Worm (Caenorhabditis elegans): ENCODE results near the gene gpd-2.

Gene gpd-2

ce11 chrX:3126979-3127378, 12.5 kb upstream of the gpd-2 start, which contains the start of gene spc-1:
spc-1 (minus strand) TSS chrX:3127079.
- no peak for TF ChIP-seq hnd-1 (tag; optimal IDR thresholded peaks at IDR 0.05)

DNA sequence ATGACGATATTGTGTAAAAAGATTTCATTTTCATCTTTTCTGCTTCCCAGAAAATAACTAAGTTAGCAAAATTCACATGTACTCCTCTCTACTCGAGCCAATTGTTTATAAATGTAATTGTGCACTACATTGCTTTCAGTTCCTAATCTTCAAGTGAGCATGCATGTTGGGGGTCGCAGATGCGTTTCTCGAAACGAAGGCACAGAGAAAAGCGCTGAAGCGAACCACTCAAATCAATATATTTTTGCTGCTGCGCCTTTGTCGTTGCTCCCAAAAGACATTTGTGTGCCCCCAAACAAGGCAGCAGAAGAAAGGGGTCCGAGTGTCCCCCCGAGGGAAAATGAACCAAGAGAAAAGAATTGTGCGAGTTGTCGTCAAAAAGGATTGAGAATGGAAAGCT, 11.7 kb upstream of the gpd-2 start:
- TF ChIP-seq tbx-11 (GFP tag; IDR thresholded peaks at IDR 0.05) (no peak), ceh-13 (GFP tag; optimal IDR thresholded peaks at IDR 0.05) (no peak), B0310.2 (tag; optimal IDR thresholded peaks at IDR 0.05) (no peak), ama-1 (optimal IDR thresholded peaks at IDR 0.05) (no peak), sea-1 (GFP tag; conservative IDR thresholded peaks at IDR 0.05) (no peak), flt-1 (GFP tag; IDR thresholded peaks at IDR 0.05) (no peak), ceh-36 (tag; optimal IDR thresholded peaks at IDR 0.05) (no peak), hmbx-1 (tag; optimal IDR thresholded peaks at IDR 0.05) (no peak), scrt-1 (GFP tag; IDR thresholded peaks at IDR 0.05) (no peak), F13C5.2 (tag; optimal IDR thresholded peaks at IDR 0.05) (no peak), pes-1 (GFP tag; IDR thresholded peaks at IDR 0.05) (no peak), hnd-1 (tag; optimal IDR thresholded peaks at IDR 0.05) (no peak), aly-1 (tag; optimal IDR thresholded peaks at IDR 0.05) (no peak), ets-7 (tag; optimal IDR thresholded peaks at IDR 0.05) (no peak), tbx-37 (GFP tag; conservative IDR thresholded peaks at IDR 0.05) (no peak), tra-4 (tag; optimal IDR thresholded peaks at IDR 0.05) (no peak)

ce11 chrX:3119606-3120005, 5.1 kb upstream of the gpd-2 start:
- TF ChIP-seq tra-4 (tag; optimal IDR thresholded peaks at IDR 0.05) (no peak), F13C5.2 (tag; optimal IDR thresholded peaks at IDR 0.05) (no peak), ama-1 (optimal IDR thresholded peaks at IDR 0.05) (no peak)

DNA sequence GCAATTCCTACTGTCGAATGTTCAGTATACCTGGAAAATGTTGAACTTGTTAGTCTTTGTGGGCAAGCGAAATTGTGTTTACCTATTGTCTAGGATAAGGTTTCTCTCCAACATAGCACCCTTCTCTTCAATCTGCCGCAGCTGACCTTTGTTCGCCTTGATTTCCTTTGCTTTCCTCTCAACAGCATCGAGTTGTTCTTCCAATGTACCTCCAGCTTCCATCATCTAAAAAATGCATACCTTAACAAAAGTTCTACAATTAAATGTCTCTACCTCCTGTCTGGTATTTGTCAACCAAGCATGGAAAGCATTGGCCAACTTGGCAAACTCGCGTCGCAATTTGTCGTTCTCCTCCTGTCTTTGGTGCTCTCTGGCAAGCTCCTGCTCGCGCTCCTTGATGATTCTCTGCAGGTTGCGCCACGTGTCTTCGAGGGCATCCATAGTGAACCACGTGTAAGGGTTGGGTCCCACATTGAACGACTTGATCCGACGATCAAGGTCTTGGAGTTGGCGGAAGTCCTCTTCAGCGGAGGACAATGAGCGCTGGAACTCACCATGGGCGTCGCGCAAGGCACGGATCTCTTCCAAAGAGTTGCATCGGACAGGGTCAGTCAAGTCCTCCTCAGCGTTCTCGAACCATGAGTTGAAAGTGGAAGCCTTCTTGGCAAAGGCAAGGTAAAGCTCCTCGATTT, 4.3 kb upstream of the gpd-2 start:
- TF ChIP-seq ama-1 (optimal IDR thresholded peaks at IDR 0.05) (peak; percentile 39), ets-7 (tag; optimal IDR thresholded peaks at IDR 0.05) (no peak), aly-1 (tag; optimal IDR thresholded peaks at IDR 0.05) (no peak)

- no peak for TF ChIP-seq tbx-11 (GFP tag; IDR thresholded peaks at IDR 0.05)
- no peak for TF ChIP-seq ceh-36 (tag; optimal IDR thresholded peaks at IDR 0.05)
- TF ChIP-seq ama-1 (optimal IDR thresholded peaks at IDR 0.05), result peak; percentile 40
Observed at ce11 chrX:3117204-3117603, 2.7 kb upstream of the gpd-2 start.

DNA sequence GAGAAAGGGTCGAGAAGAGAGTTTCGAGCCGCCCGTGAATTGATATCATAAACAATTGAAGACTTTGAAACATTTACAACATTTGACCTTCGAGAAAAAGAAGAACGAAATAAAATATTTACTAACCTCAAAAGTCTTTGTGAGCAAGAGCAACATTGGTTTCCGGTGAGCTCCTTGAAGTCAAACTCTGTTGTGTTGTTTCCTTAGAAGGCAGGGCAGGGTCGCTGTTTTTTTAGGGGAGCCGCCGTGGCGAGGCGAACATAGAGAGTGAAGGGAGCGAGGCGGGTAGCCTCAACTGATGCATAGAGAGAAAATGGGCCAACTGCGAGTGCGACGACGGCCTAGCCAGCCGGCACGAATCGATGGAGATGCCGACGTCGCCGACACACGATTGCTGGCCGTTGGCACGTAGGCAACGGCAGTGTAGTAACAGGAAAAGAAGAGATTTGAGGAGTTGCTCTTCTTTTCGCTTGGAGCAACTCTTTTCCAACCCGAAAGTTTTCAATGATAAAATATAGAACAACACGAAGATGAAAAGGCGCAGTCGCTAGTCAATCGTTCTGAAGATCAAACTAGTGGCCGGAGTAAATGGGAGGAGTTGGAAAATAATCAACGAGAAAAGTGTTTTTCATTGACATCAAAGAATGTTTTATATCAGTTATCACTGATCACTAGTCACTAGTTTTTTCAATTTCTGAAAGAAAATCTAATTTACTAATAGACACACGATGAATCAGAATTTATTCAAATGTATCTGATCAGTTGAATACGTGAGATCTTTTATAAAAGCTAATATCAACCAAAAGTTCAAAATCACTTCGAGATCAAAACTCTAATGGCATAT, 1.8 kb upstream of the gpd-2 start, which contains the start of gene mai-1:
mai-1 (minus strand) TSS at position 557 of the 844 bp plus-strand sequence.
- TF ChIP-seq tbx-37 (GFP tag; conservative IDR thresholded peaks at IDR 0.05) (no peak), pes-1 (GFP tag; IDR thresholded peaks at IDR 0.05) (peak; percentile 52; the same call in 1 of the 2 replicates), hmg-4 (GFP tag; optimal IDR thresholded peaks at IDR 0.05) (peak; percentile 21), F13C5.2 (tag; optimal IDR thresholded peaks at IDR 0.05) (peak; percentile 30)

DNA sequence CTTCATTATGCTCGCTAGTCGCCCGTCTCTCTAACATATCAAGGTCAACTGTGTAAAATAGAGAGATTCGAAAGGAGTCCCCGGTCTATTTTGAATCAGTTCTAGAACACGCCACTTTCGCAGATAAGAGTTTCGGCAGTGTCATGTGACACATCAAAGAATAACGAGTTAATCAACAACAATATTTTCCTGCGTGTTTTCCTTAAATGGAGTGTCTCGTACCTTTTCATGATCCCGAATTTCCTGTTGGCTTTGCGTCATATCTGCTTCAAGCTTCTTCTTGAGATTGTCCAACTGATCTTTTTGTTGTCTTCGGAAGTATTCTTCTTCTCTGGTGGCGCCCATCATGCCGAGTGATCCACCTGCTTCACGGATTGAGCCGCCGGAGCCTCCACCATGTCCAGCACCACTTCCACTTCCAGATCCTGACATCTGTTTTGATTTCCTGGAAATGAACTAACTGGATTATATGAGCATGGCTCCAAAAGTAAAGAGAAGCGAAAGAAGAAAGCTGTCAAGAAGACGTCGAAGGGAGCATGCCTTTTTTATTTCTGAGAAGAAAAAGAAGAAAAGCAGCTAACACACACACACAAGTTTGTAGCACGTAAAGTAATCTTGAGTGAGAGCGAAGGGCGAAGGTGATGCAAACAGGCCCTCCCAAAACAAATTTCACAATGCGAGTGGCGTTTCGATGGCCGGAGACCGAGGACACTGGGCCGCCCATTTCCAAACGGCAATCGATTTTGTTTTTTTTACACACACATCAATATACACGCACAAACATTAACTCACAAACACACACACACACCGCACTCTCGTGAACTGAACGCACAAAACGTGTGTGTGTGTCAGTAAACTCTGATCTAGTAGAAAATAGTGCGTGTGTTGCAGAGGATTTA, 894 bp upstream of the gpd-2 start:
- TF ChIP-seq hmg-4 (GFP tag; optimal IDR thresholded peaks at IDR 0.05), result no peak
- TF ChIP-seq hmbx-1 (tag; optimal IDR thresholded peaks at IDR 0.05), result no peak
- TF ChIP-seq sea-1 (GFP tag; conservative IDR thresholded peaks at IDR 0.05), result no peak
- no peak for TF ChIP-seq tbx-11 (GFP tag; IDR thresholded peaks at IDR 0.05)
- no peak for TF ChIP-seq B0310.2 (tag; optimal IDR thresholded peaks at IDR 0.05)
- TF ChIP-seq ama-1 (optimal IDR thresholded peaks at IDR 0.05), result no peak
- TF ChIP-seq tra-4 (tag; optimal IDR thresholded peaks at IDR 0.05), result no peak
- TF ChIP-seq aly-1 (tag; optimal IDR thresholded peaks at IDR 0.05), result no peak
- no peak for TF ChIP-seq hnd-1 (tag; optimal IDR thresholded peaks at IDR 0.05)
- TF ChIP-seq flt-1 (GFP tag; IDR thresholded peaks at IDR 0.05), result no peak
- no peak for TF ChIP-seq ets-7 (tag; optimal IDR thresholded peaks at IDR 0.05)
- TF ChIP-seq ceh-13 (GFP tag; optimal IDR thresholded peaks at IDR 0.05), result no peak

DNA sequence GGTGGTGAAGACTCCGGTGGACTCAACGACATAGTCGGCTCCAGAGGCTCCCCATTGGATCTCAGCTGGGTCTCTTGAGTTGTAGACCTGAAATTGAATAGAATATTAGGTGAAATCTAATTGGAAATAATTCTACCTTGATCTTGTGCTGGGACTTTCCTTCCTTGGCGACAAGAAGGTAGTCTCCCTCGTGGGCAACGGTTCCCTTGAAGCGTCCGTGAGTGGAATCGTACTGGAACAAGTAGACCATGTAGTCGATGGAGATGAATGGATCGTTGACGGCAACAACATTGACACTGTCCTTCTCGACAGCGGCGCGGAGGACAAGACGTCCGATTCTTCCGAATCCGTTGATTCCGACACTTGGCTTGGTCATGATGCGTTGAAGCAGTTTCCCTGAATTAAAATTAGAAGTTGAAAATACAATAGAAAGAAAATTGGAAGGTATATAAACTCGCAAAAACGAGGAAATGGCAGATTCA, 1.5 kb downstream of the gpd-2 start, which contains the start of gene gpd-3:
gpd-3 (minus strand) TSS at position 396 of the 482 bp plus-strand sequence.
- TF ChIP-seq tra-4 (tag; optimal IDR thresholded peaks at IDR 0.05) (no peak), pes-1 (GFP tag; IDR thresholded peaks at IDR 0.05) (no peak), scrt-1 (GFP tag; IDR thresholded peaks at IDR 0.05) (no peak), hmbx-1 (tag; optimal IDR thresholded peaks at IDR 0.05) (no peak), ceh-13 (GFP tag; optimal IDR thresholded peaks at IDR 0.05) (no peak), B0310.2 (tag; optimal IDR thresholded peaks at IDR 0.05) (no peak), tbx-37 (GFP tag; conservative IDR thresholded peaks at IDR 0.05) (no peak), sea-1 (GFP tag; conservative IDR thresholded peaks at IDR 0.05) (no peak), hmg-4 (GFP tag; optimal IDR thresholded peaks at IDR 0.05) (no peak), ceh-36 (tag; optimal IDR thresholded peaks at IDR 0.05) (no peak), flt-1 (GFP tag; IDR thresholded peaks at IDR 0.05) (no peak), tbx-11 (GFP tag; IDR thresholded peaks at IDR 0.05) (no peak), aly-1 (tag; optimal IDR thresholded peaks at IDR 0.05) (no peak)
